Worm (Caenorhabditis elegans) whole organism, early embryonic: ENCODE results near the gene fask-1.

Source experiments
- B0310.2 ChIP-seq: sonication (generic microtip); optimal IDR thresholded peaks from 2 replicates; lab custom pipeline; 2016; ENCODE audit warnings: mild to moderate bottlenecking, missing genetic modification characterization, missing compliant biosample characterization
- F13C5.2 ChIP-seq: sonication (generic microtip); optimal IDR thresholded peaks from 2 replicates; lab custom pipeline; 2017; ENCODE audit warnings: mild to moderate bottlenecking, missing genetic modification characterization, inconsistent platforms, missing compliant biosample characterization
- ama-1 ChIP-seq: fragments of 150-350 bp; optimal IDR thresholded peaks from 2 replicates; lab custom pipeline; 2014
- ceh-36 ChIP-seq: sonication (generic microtip); optimal IDR thresholded peaks from 2 replicates; lab custom pipeline; 2016; ENCODE audit warnings: missing genetic modification characterization, inconsistent platforms, missing compliant biosample characterization
- scrt-1 ChIP-seq: fragments of 200-800 bp; sonication (Bioruptor generic); IDR thresholded peaks from 2 replicates; pipeline ENCODE4 v1.3.6; 2022; ENCODE audit warnings: missing genetic modification characterization, missing compliant biosample characterization
- tbx-11 ChIP-seq: fragments of 200-800 bp; sonication (Bioruptor generic); IDR thresholded peaks from 2 replicates; pipeline ENCODE4 v1.3.6; 2022; ENCODE audit warnings: missing genetic modification characterization, missing compliant biosample characterization

- TF ChIP-seq B0310.2 (tag; lab: Kevin White, UChicago) (no peak), F13C5.2 (tag; lab: Kevin White, UChicago) (no peak), tbx-11 (no peak), ama-1 (lab: Kevin White, UChicago) (no peak), ceh-36 (tag; lab: Kevin White, UChicago) (no peak), scrt-1 (no peak)
These were observed 47.9 kb upstream of the fask-1 start, which contains the start of gene F49E11.7 for ce11 chrIV:13052568-13052967.
